Worm (Caenorhabditis elegans) whole organism, midembryonic: Measurements from ENCODE around the gene fubl-1.

ENCODE experiments used
- cog-1 ChIP-seq: sonication (generic microtip); optimal IDR thresholded peaks from 2 replicates; lab custom pipeline; 2016; ENCODE audit warnings: missing genetic modification characterization, missing compliant biosample characterization
- flt-1 ChIP-seq: fragments of 200-800 bp; sonication (Bioruptor generic); IDR thresholded peaks from 2 replicates; pipeline ENCODE4 v1.3.6; 2022; ENCODE audit warnings: missing genetic modification characterization, missing compliant biosample characterization
- klf-2 ChIP-seq: fragments of 200-800 bp; sonication (Bioruptor generic); conservative IDR thresholded peaks from 2 replicates; pipeline ENCODE4 v1.3.6; 2022; ENCODE audit warnings: missing genetic modification reagents, missing genetic modification characterization, missing compliant biosample characterization
- ref-1 ChIP-seq: fragments of 200-800 bp; sonication (Bioruptor generic); conservative IDR thresholded peaks from 2 replicates; pipeline ENCODE4 v1.3.6; 2022; ENCODE audit warnings: missing genetic modification reagents, missing genetic modification characterization, missing compliant biosample characterization
- tab-1 ChIP-seq: fragments of 200-800 bp; sonication (Bioruptor generic); IDR thresholded peaks from 2 replicates; pipeline ENCODE4 v1.3.6; 2022; ENCODE audit warnings: missing genetic modification characterization, missing compliant biosample characterization
- ztf-29 ChIP-seq: fragments of 200-800 bp; sonication (Bioruptor generic); IDR thresholded peaks from 2 replicates; pipeline ENCODE4 v1.3.6; 2022; ENCODE audit warnings: missing genetic modification reagents, missing genetic modification characterization, missing compliant biosample characterization

DNA sequence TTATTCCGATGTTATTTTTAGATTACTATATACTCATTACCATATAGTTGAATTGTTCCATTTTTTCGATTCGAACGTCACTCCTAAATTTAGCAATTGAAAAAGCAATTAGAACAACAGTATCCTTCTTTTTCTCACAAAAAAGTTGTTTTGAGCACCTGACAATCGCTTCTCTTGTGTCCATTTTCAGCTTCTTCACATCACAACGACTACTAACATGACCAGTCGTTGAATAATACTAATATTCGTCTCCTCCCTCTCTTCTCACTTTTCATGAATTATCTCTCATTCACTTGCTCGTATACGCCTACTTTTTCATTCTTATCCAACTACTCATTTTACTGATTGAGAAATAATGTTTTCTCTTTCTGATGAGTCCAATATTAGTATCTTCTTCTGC, 21.9 kb downstream of the fubl-1 start, which contains the start of gene ZK856.14:
- TF ChIP-seq ref-1 (GFP tag; lab: Robert Waterston, UW) (no peak), flt-1 (no peak), cog-1 (tag; lab: Kevin White, UChicago) (no peak), tab-1 (no peak), klf-2 (GFP tag; lab: Robert Waterston, UW) (no peak), ztf-29 (GFP tag; lab: Robert Waterston, UW) (no peak)
